Fruit fly (Drosophila melanogaster) whole organism, embryonic: ENCODE data around the gene Paics.

Experiments used
- CG10321 ChIP-seq: fragments of 200-800 bp; sonication (Bioruptor generic); IDR thresholded peaks from 2 replicates; pipeline ENCODE4 v1.3.6; 2022; ENCODE audit warnings: missing biosample characterization, missing genetic modification characterization
- CG12236 ChIP-seq: fragments of 200-800 bp; sonication (Bioruptor generic); optimal IDR thresholded peaks from 2 replicates; lab custom pipeline; 2016; ENCODE audit warnings: missing biosample characterization, missing genetic modification characterization
- CG1233 ChIP-seq: fragments of 200-800 bp; sonication (Bioruptor generic); optimal IDR thresholded peaks from 4 replicates; lab custom pipeline; 2018; ENCODE audit warnings: missing biosample characterization, mild to moderate bottlenecking, missing genetic modification characterization
- CG12942 ChIP-seq: fragments of 200-800 bp; sonication (Bioruptor generic); optimal IDR thresholded peaks from 3 replicates; lab custom pipeline; 2016; ENCODE audit warnings: missing biosample characterization, missing genetic modification characterization
- CG14710 ChIP-seq: fragments of 200-800 bp; sonication (Bioruptor generic); optimal IDR thresholded peaks from 3 replicates; lab custom pipeline; 2019; ENCODE audit warnings: missing biosample characterization, mild to moderate bottlenecking, missing genetic modification characterization, moderate library complexity
- CG1792 ChIP-seq: fragments of 200-800 bp; sonication (Bioruptor generic); optimal IDR thresholded peaks from 2 replicates; lab custom pipeline; 2016; ENCODE audit warnings: missing biosample characterization, missing genetic modification characterization
- CG2712 ChIP-seq: fragments of 200-800 bp; optimal IDR thresholded peaks from 3 replicates; lab custom pipeline; 2019; ENCODE audit warnings: missing biosample characterization, mild to moderate bottlenecking, missing genetic modification characterization, moderate library complexity
- CG31224 ChIP-seq: fragments of 200-800 bp; sonication (Bioruptor generic); IDR thresholded peaks from 2 replicates; pipeline ENCODE4 v1.3.6; 2022; ENCODE audit warnings: missing biosample characterization, missing genetic modification characterization
- CG34224 ChIP-seq: fragments of 200-800 bp; sonication (Bioruptor generic); IDR thresholded peaks from 3 replicates; pipeline ENCODE4 v1.3.6; 2022; ENCODE audit warnings: missing biosample characterization, missing genetic modification characterization; ENCODE audit not compliant: partially characterized antibody
- CG3838 ChIP-seq: fragments of 200-800 bp; sonication (Bioruptor generic); optimal IDR thresholded peaks from 3 replicates; lab custom pipeline; 2016; ENCODE audit warnings: missing biosample characterization, missing genetic modification characterization
- CG5180 ChIP-seq: fragments of 200-800 bp; sonication (Bioruptor generic); optimal IDR thresholded peaks from 3 replicates; lab custom pipeline; 2017; ENCODE audit warnings: missing biosample characterization, missing genetic modification characterization, mild to moderate bottlenecking, moderate library complexity, missing genetic modification reagents
- CG6765 ChIP-seq: fragments of 200-800 bp; sonication (Bioruptor generic); optimal IDR thresholded peaks from 3 replicates; lab custom pipeline; 2017; ENCODE audit warnings: missing biosample characterization, mild to moderate bottlenecking, missing genetic modification characterization
- CG6791 ChIP-seq: fragments of 200-800 bp; sonication (Bioruptor generic); IDR thresholded peaks from 3 replicates; pipeline ENCODE4 v1.3.6; 2022; ENCODE audit warnings: missing biosample characterization, missing genetic modification characterization; ENCODE audit not compliant: partially characterized antibody
- CG7839 ChIP-seq: fragments of 200-800 bp; sonication (Bioruptor generic); optimal IDR thresholded peaks from 3 replicates; lab custom pipeline; 2018; ENCODE audit warnings: missing biosample characterization, mild to moderate bottlenecking, missing genetic modification characterization, moderate library complexity
- CG8359 ChIP-seq: fragments of 200-800 bp; sonication (Bioruptor generic); optimal IDR thresholded peaks from 2 replicates; lab custom pipeline; 2017; ENCODE audit warnings: missing biosample characterization, mild to moderate bottlenecking, missing genetic modification characterization, borderline replicate concordance
- CG8388 ChIP-seq: fragments of 200-800 bp; sonication (Bioruptor generic); optimal IDR thresholded peaks from 2 replicates; lab custom pipeline; 2019; ENCODE audit warnings: missing biosample characterization, mild to moderate bottlenecking, missing genetic modification characterization, moderate library complexity
- ERR ChIP-seq: fragments of 200-800 bp; sonication (Bioruptor generic); optimal IDR thresholded peaks from 2 replicates; lab custom pipeline; 2016; ENCODE audit warnings: missing biosample characterization, missing genetic modification characterization
- Ets65A ChIP-seq: fragments of 200-800 bp; sonication (Bioruptor generic); peaks from one replicate; lab custom pipeline; 2016; ENCODE audit warnings: missing biosample characterization, missing genetic modification characterization
- Ets97D ChIP-seq: fragments of 200-800 bp; sonication (Bioruptor generic); optimal IDR thresholded peaks from 3 replicates; lab custom pipeline; 2016; ENCODE audit warnings: missing biosample characterization, missing genetic modification characterization
- Fer1 ChIP-seq: fragments of 200-800 bp; sonication (Bioruptor generic); optimal IDR thresholded peaks from 2 replicates; lab custom pipeline; 2017; ENCODE audit warnings: missing biosample characterization, mild to moderate bottlenecking, missing genetic modification characterization
- Hand ChIP-seq: fragments of 200-800 bp; sonication (Bioruptor generic); optimal IDR thresholded peaks from 2 replicates; lab custom pipeline; 2017; ENCODE audit warnings: mild to moderate bottlenecking, missing biosample characterization, missing genetic modification reagents, missing genetic modification characterization
- Hmx ChIP-seq: fragments of 200-800 bp; sonication (Bioruptor generic); optimal IDR thresholded peaks from 2 replicates; lab custom pipeline; 2016; ENCODE audit warnings: missing biosample characterization, missing genetic modification characterization
- Hr3 ChIP-seq: fragments of 200-800 bp; sonication (Bioruptor generic); optimal IDR thresholded peaks from 3 replicates; lab custom pipeline; 2016; ENCODE audit warnings: missing biosample characterization, missing genetic modification characterization
- Lpt ChIP-seq: fragments of >200 bp; optimal IDR thresholded peaks from 2 replicates; lab custom pipeline; 2018; ENCODE audit warnings: missing biosample characterization, missing genetic modification characterization
- MTF-1 ChIP-seq: fragments of 200-800 bp; sonication (Bioruptor generic); optimal IDR thresholded peaks from 2 replicates; lab custom pipeline; 2018; ENCODE audit warnings: missing biosample characterization, mild to moderate bottlenecking, missing genetic modification characterization, borderline replicate concordance
- Nf-YB ChIP-seq: fragments of 200-800 bp; sonication (Bioruptor generic); optimal IDR thresholded peaks from 3 replicates; lab custom pipeline; 2019; ENCODE audit warnings: missing biosample characterization, mild to moderate bottlenecking, missing genetic modification characterization, moderate library complexity
- Oaz ChIP-seq: fragments of 200-800 bp; sonication (Bioruptor generic); IDR thresholded peaks from 2 replicates; pipeline ENCODE4 v1.3.6; 2022; ENCODE audit warnings: missing biosample characterization, missing genetic modification characterization
- Ravus ChIP-seq: fragments of 200-800 bp; sonication (Bioruptor generic); IDR thresholded peaks from 2 replicates; pipeline ENCODE4 v1.3.6; 2022; ENCODE audit warnings: missing biosample characterization, missing genetic modification characterization
- Sox102F ChIP-seq: fragments of 200-800 bp; sonication (Bioruptor generic); optimal IDR thresholded peaks from 2 replicates; lab custom pipeline; 2018; ENCODE audit warnings: missing biosample characterization, mild to moderate bottlenecking, missing genetic modification characterization, moderate library complexity
- Spps ChIP-seq: fragments of 200-800 bp; sonication (Bioruptor generic); optimal IDR thresholded peaks from 2 replicates; lab custom pipeline; 2018; ENCODE audit warnings: missing biosample characterization, mild to moderate bottlenecking, missing genetic modification characterization
- Tbp ChIP-seq: fragments of >200 bp; optimal IDR thresholded peaks from 2 replicates; lab custom pipeline; 2018; ENCODE audit warnings: missing biosample characterization, missing genetic modification characterization
- ab ChIP-seq: fragments of 200-800 bp; sonication (Bioruptor generic); optimal IDR thresholded peaks from 2 replicates; lab custom pipeline; 2016; ENCODE audit warnings: missing biosample characterization, missing genetic modification characterization
- aop ChIP-seq: fragments of 200-800 bp; sonication (Bioruptor generic); IDR thresholded peaks from 2 replicates; pipeline ENCODE4 v1.3.6; 2022; ENCODE audit warnings: missing biosample characterization, missing genetic modification characterization
- az2 ChIP-seq: fragments of 200-800 bp; sonication (Bioruptor generic); optimal IDR thresholded peaks from 3 replicates; lab custom pipeline; 2016; ENCODE audit warnings: missing biosample characterization, missing genetic modification characterization
- bab2 ChIP-seq: fragments of 200-800 bp; sonication (Bioruptor generic); optimal IDR thresholded peaks from 2 replicates; lab custom pipeline; 2016; ENCODE audit warnings: missing biosample characterization, missing genetic modification characterization
- corto ChIP-seq: fragments of 200-800 bp; sonication (Bioruptor generic); optimal IDR thresholded peaks from 2 replicates; lab custom pipeline; 2016; ENCODE audit warnings: missing biosample characterization, mild to moderate bottlenecking, missing genetic modification characterization, moderate library complexity
- disco-r ChIP-seq: fragments of 200-800 bp; sonication (Bioruptor generic); optimal IDR thresholded peaks from 2 replicates; lab custom pipeline; 2016; ENCODE audit warnings: missing biosample characterization, missing genetic modification characterization
- dm ChIP-seq: fragments of 200-800 bp; sonication (Bioruptor generic); optimal IDR thresholded peaks from 3 replicates; lab custom pipeline; 2016; ENCODE audit warnings: missing biosample characterization, missing genetic modification characterization
- ftz-f1 ChIP-seq: fragments of 200-800 bp; sonication (Bioruptor generic); optimal IDR thresholded peaks from 2 replicates; lab custom pipeline; 2016; ENCODE audit warnings: missing biosample characterization, missing genetic modification characterization
- hth ChIP-seq: fragments of >200 bp; optimal IDR thresholded peaks from 2 replicates; lab custom pipeline; 2017; ENCODE audit warnings: inconsistent platforms
- lola ChIP-seq, 3 experiments: fragments of >200 bp in 2 of 3; fragments of 200-800 bp in 1 of 3; sonication (Bioruptor generic) in 1 of 3; optimal IDR thresholded peaks; 2 replicates each; lab custom pipeline; 2017 to 2019; ENCODE audit warnings: missing biosample characterization in 3 of 3, missing genetic modification characterization in 3 of 3, mild to moderate bottlenecking in 1 of 3, moderate library complexity in 1 of 3
- nerfin-2 ChIP-seq: fragments of 200-800 bp; sonication (Bioruptor generic); IDR thresholded peaks from 2 replicates; pipeline ENCODE4 v1.3.6; 2022; ENCODE audit warnings: missing biosample characterization, missing genetic modification characterization; ENCODE audit not compliant: partially characterized antibody
- pfk ChIP-seq: fragments of 200-800 bp; sonication (Bioruptor generic); optimal IDR thresholded peaks from 2 replicates; lab custom pipeline; 2018; ENCODE audit warnings: missing biosample characterization, mild to moderate bottlenecking, missing genetic modification characterization, moderate library complexity
- pnt ChIP-seq: fragments of 200-800 bp; sonication (Bioruptor generic); optimal IDR thresholded peaks from 3 replicates; lab custom pipeline; 2016; ENCODE audit warnings: missing biosample characterization, missing genetic modification characterization
- salm ChIP-seq: fragments of 200-800 bp; sonication (Bioruptor generic); optimal IDR thresholded peaks from 2 replicates; lab custom pipeline; 2018; ENCODE audit warnings: missing biosample characterization, mild to moderate bottlenecking, missing genetic modification characterization
- seq ChIP-seq: fragments of 200-800 bp; sonication (Bioruptor generic); IDR thresholded peaks from 2 replicates; pipeline ENCODE4 v1.3.6; 2022; ENCODE audit warnings: missing biosample characterization, missing genetic modification characterization
- sim ChIP-seq: fragments of 200-800 bp; sonication (Bioruptor generic); IDR thresholded peaks from 2 replicates; pipeline ENCODE4 v1.3.6; 2022; ENCODE audit warnings: missing biosample characterization, missing genetic modification characterization
- ssp ChIP-seq: fragments of 200-800 bp; sonication (Bioruptor generic); IDR thresholded peaks from 2 replicates; pipeline ENCODE4 v1.3.6; 2022; ENCODE audit warnings: missing biosample characterization, missing genetic modification characterization
- stc ChIP-seq: fragments of 200-800 bp; sonication (Bioruptor generic); IDR thresholded peaks from 2 replicates; pipeline ENCODE4 v1.3.6; 2022; ENCODE audit warnings: missing biosample characterization, missing genetic modification characterization
- tup ChIP-seq: fragments of 200-800 bp; sonication (Bioruptor generic); optimal IDR thresholded peaks from 2 replicates; lab custom pipeline; 2016; ENCODE audit warnings: missing biosample characterization, mild to moderate bottlenecking, missing genetic modification characterization, moderate library complexity

Gene Paics

dm6 chrX:12734710-12735462, 25.5 kb downstream of the Paics start (continued):
- peak; percentile 81 for TF ChIP-seq CG14710
- TF ChIP-seq CG8359 (GFP tag; lab: Kevin White, UChicago), result peak; percentile 76
- TF ChIP-seq Hmx (GFP tag; lab: Kevin White, UChicago), result peak; percentile 1
- TF ChIP-seq Sox102F, result peak; percentile 92
- TF ChIP-seq Hr3, result peak; percentile 84
- peak; percentile 41; the same call in 1 of the 2 replicates for TF ChIP-seq CG10321 (GFP tag; lab: Robert Waterston, UW)
- peak; percentile 69 for TF ChIP-seq corto (GFP tag; lab: Kevin White, UChicago)
- TF ChIP-seq CG31224 (GFP tag; lab: Robert Waterston, UW), result peak; percentile 78
- peak; percentile 76 for TF ChIP-seq Oaz (GFP tag; lab: Robert Waterston, UW)
- peak; percentile 78 for TF ChIP-seq az2
- no peak for TF ChIP-seq Tbp (GFP tag; lab: Kevin White, UChicago)
- TF ChIP-seq CG2712 (tag; lab: Kevin White, UChicago), result peak; percentile 94
- peak; percentile 12 for TF ChIP-seq tup (GFP tag; lab: Kevin White, UChicago)
- TF ChIP-seq Hand (GFP tag; lab: Kevin White, UChicago), result peak; percentile 92
- peak; percentile 88 for TF ChIP-seq salm
- peak; percentile 70 for TF ChIP-seq Nf-YB
- TF ChIP-seq CG6765 (GFP tag; lab: Kevin White, UChicago), result peak; percentile 77
- TF ChIP-seq CG5180, result no peak
- TF ChIP-seq ssp (GFP tag; lab: Robert Waterston, UW), result peak; percentile 82
- no peak for TF ChIP-seq hth (lab: Kevin White, UChicago)
- TF ChIP-seq CG1233 (GFP tag; lab: Kevin White, UChicago), result peak; percentile 86
- TF ChIP-seq nerfin-2 (GFP tag; lab: Robert Waterston, UW), result no peak
- TF ChIP-seq Spps (tag; lab: Kevin White, UChicago), result peak; percentile 80
- TF ChIP-seq seq (GFP tag; lab: Robert Waterston, UW), result peak; percentile 71
- no peak for TF ChIP-seq CG12236
- TF ChIP-seq bab2 (GFP tag; lab: Kevin White, UChicago), result no peak
- peak; percentile 46; the same call in 1 of the 2 replicates for TF ChIP-seq aop
- no peak for TF ChIP-seq ERR
- no peak for TF ChIP-seq CG1792 (GFP tag; lab: Kevin White, UChicago)
- TF ChIP-seq CG8388 (GFP tag; lab: Kevin White, UChicago), result peak; percentile 87
- TF ChIP-seq CG6791 (GFP tag; lab: Robert Waterston, UW), result no peak; the same call in 2 of the 3 replicates
- peak; percentile 53 for TF ChIP-seq CG12942 (GFP tag; lab: Kevin White, UChicago)
- no peak for TF ChIP-seq disco-r (GFP tag; lab: Kevin White, UChicago)
- no peak for TF ChIP-seq sim (GFP tag; lab: Robert Waterston, UW)
- peak; percentile 95 for TF ChIP-seq CG7839
- peak; percentile 36 for TF ChIP-seq MTF-1 (GFP tag; lab: Kevin White, UChicago)
- no peak for TF ChIP-seq ftz-f1 (GFP tag; lab: Kevin White, UChicago)
- TF ChIP-seq Fer1 (GFP tag; lab: Kevin White, UChicago), result peak; percentile 92
- peak; percentile 53 for TF ChIP-seq pfk
- no peak for TF ChIP-seq CG34224 (GFP tag; lab: Robert Waterston, UW)
- peak; percentile 89 for TF ChIP-seq stc
- TF ChIP-seq dm (GFP tag; lab: Kevin White, UChicago), result no peak
- peak; percentile 79 for TF ChIP-seq Lpt (GFP tag; lab: Kevin White, UChicago)
- no peak for TF ChIP-seq ab (GFP tag; lab: Kevin White, UChicago)
- no peak for TF ChIP-seq pnt
- peak in 1 of 3 experiments; percentile 82 for TF ChIP-seq lola (GFP tag; optimal IDR thresholded peaks at IDR 0.05; lab: Kevin White, UChicago)
- TF ChIP-seq Ets97D (GFP tag; lab: Kevin White, UChicago), result no peak
- no peak for TF ChIP-seq Ets65A (GFP tag; lab: Kevin White, UChicago)
- TF ChIP-seq CG3838, result no peak
- peak; percentile 74 for TF ChIP-seq Ravus (GFP tag; lab: Robert Waterston, UW)
